Fruit fly (Drosophila melanogaster): ENCODE measurements around the gene CG32152.

The CG32152 gene

dm6 chr3L:16131264-16132066 lies 12.4 kb downstream of the CG32152 start, which contains the start of the genes Trs20 and elg1 (continued):
- TF ChIP-seq CG3726 (GFP tag; IDR thresholded peaks at IDR 0.05) (no peak), salm (tag; optimal IDR thresholded peaks at IDR 0.05) (no peak), CG9609 (GFP tag; optimal IDR thresholded peaks at IDR 0.05) (no peak), Abd-B (GFP tag; optimal IDR thresholded peaks at IDR 0.05) (no peak), CG1792 (GFP tag; optimal IDR thresholded peaks at IDR 0.05) (no peak), CG14014 (GFP tag; IDR thresholded peaks at IDR 0.05) (no peak; the same call in 1 of the 2 replicates), bowl (GFP tag; IDR thresholded peaks at IDR 0.05) (no peak), CG11093 (GFP tag; IDR thresholded peaks at IDR 0.05) (no peak), CG1602 (GFP tag; optimal IDR thresholded peaks at IDR 0.05) (peak; percentile 35), CG2202 (tag; optimal IDR thresholded peaks at IDR 0.05) (no peak), CG1832 (GFP tag; optimal IDR thresholded peaks at IDR 0.05) (no peak), CG14667 (GFP tag; IDR thresholded peaks at IDR 0.05) (no peak), CHES-1-like (GFP tag; optimal IDR thresholded peaks at IDR 0.05) (no peak), CG8290 (GFP tag; optimal IDR thresholded peaks at IDR 0.05) (peak; percentile 48), CG8290 (tag; optimal IDR thresholded peaks at IDR 0.05) (peak; percentile 44 to 69), bigmax (GFP tag; optimal IDR thresholded peaks at IDR 0.05) (no peak), NK7.1 (GFP tag; optimal IDR thresholded peaks at IDR 0.05) (no peak), CrebB (tag; optimal IDR thresholded peaks at IDR 0.05) (no peak), CG13296 (GFP tag; optimal IDR thresholded peaks at IDR 0.05) (peak; percentile 73), CG13775 (GFP tag; optimal IDR thresholded peaks at IDR 0.05) (peak; percentile 41), toy (GFP tag; IDR thresholded peaks at IDR 0.05) (no peak), Nf-YA (GFP tag; IDR thresholded peaks at IDR 0.05) (no peak), Tbp (GFP tag; optimal IDR thresholded peaks at IDR 0.05) (no peak), CG4617 (GFP tag; optimal IDR thresholded peaks at IDR 0.05; ENCODE audit: borderline replicate concordance) (no peak), CG43689 (GFP tag; IDR thresholded peaks at IDR 0.05) (no peak), CG4328 (GFP tag; optimal IDR thresholded peaks at IDR 0.05) (peak; percentile 39), CG6175 (GFP tag; IDR thresholded peaks at IDR 0.05) (no peak), CG8924 (tag; optimal IDR thresholded peaks at IDR 0.05) (peak; percentile 84), Hmx (GFP tag; optimal IDR thresholded peaks at IDR 0.05) (no peak), CG34422 (GFP tag; IDR thresholded peaks at IDR 0.05) (peak; percentile 58; the same call in 2 of the 3 replicates), eve (GFP tag; optimal IDR thresholded peaks at IDR 0.05) (no peak), NFAT (GFP tag; IDR thresholded peaks at IDR 0.05) (peak; percentile 48; the same call in 1 of the 2 replicates), CG8089 (GFP tag; optimal IDR thresholded peaks at IDR 0.05) (no peak), CG2678 (tag; optimal IDR thresholded peaks at IDR 0.05) (peak; percentile 78), slbo (GFP tag; IDR thresholded peaks at IDR 0.05) (peak; percentile 59; the same call in 1 of the 2 replicates), CG15514 (GFP tag; optimal IDR thresholded peaks at IDR 0.05) (peak; percentile 50), bsh (GFP tag; optimal IDR thresholded peaks at IDR 0.05) (peak in 1 of 2 experiments; percentile 57), CoRest (tag; optimal IDR thresholded peaks at IDR 0.05) (peak; percentile 74), az2 (GFP tag; optimal IDR thresholded peaks at IDR 0.05) (peak; percentile 29), Usf (GFP tag; optimal IDR thresholded peaks at IDR 0.05) (no peak), disco-r (GFP tag; optimal IDR thresholded peaks at IDR 0.05) (no peak), H2.0 (GFP tag; IDR thresholded peaks at IDR 0.05) (no peak; the same call in 1 of the 2 replicates), Hsf (GFP tag; optimal IDR thresholded peaks at IDR 0.05) (no peak), ato (GFP tag; IDR thresholded peaks at IDR 0.05; ENCODE audit: partially characterized antibody) (no peak), CG18262 (tag; optimal IDR thresholded peaks at IDR 0.05) (peak; percentile 80), vvl (GFP tag; IDR thresholded peaks at IDR 0.05) (peak; percentile 62), pros (GFP tag; optimal IDR thresholded peaks at IDR 0.05) (peak; percentile 7), Lim3 (GFP tag; IDR thresholded peaks at IDR 0.05) (no peak), CG15269 (tag; optimal IDR thresholded peaks at IDR 0.05) (peak; percentile 69), CG9817 (tag; optimal IDR thresholded peaks at IDR 0.05) (no peak)
